Fruit fly (Drosophila melanogaster): ENCODE data around the gene Ncoa6.

Ncoa6 gene

DNA sequence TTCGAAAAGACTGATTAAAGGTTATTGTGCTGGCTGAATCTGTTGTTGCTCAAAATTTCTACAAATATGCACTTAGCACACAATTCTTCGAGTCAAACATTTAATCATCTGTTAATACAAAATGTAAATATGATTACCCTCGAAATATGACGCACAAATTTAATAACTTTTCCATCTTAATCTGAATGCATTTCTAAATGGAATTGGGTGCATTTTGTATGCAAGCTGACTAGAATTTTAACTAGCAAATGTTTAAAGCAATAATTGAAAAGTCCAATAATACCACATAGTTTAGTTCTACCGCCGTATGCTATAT, 12.2 kb upstream of the Ncoa6 start (continued):
- no peak for TF ChIP-seq sqz (GFP tag; optimal IDR thresholded peaks at IDR 0.05)
- peak; percentile 53 for TF ChIP-seq CG3407 (GFP tag; optimal IDR thresholded peaks at IDR 0.05)
- no peak for TF ChIP-seq CG9437 (GFP tag; optimal IDR thresholded peaks at IDR 0.05)
- no peak for TF ChIP-seq chif (GFP tag; optimal IDR thresholded peaks at IDR 0.05)
- TF ChIP-seq CG7987 (GFP tag; optimal IDR thresholded peaks at IDR 0.05) = no peak
- TF ChIP-seq Hand (GFP tag; optimal IDR thresholded peaks at IDR 0.05) = no peak
- TF ChIP-seq CG2875 (GFP tag; optimal IDR thresholded peaks at IDR 0.05) = peak; percentile 59
- peak; percentile 29 for TF ChIP-seq kni (GFP tag; optimal IDR thresholded peaks at IDR 0.05)
- TF ChIP-seq HmgD (GFP tag; optimal IDR thresholded peaks at IDR 0.05) = no peak
- peak; percentile 19 for TF ChIP-seq CG1529 (GFP tag; optimal IDR thresholded peaks at IDR 0.05)
- TF ChIP-seq CG15601 (tag; optimal IDR thresholded peaks at IDR 0.05) = peak; percentile 39
- no peak for TF ChIP-seq D (optimal IDR thresholded peaks at IDR 0.05)
- TF ChIP-seq D (GFP tag; optimal IDR thresholded peaks at IDR 0.05) = peak; percentile 17
- TF ChIP-seq CG17359 (tag; optimal IDR thresholded peaks at IDR 0.05) = peak; percentile 71
- peak; percentile 47 for TF ChIP-seq Sox102F (GFP tag; optimal IDR thresholded peaks at IDR 0.05)
- no peak for TF ChIP-seq CG17912 (GFP tag; optimal IDR thresholded peaks at IDR 0.05)
- TF ChIP-seq bsh (GFP tag; optimal IDR thresholded peaks at IDR 0.05) = peak in 1 of 2 experiments; percentile 66
- TF ChIP-seq Vsx1 (GFP tag; optimal IDR thresholded peaks at IDR 0.05) = peak; percentile 23
- peak; percentile 32 for TF ChIP-seq dmrt99B (tag; optimal IDR thresholded peaks at IDR 0.05)
- no peak for TF ChIP-seq slbo (GFP tag; IDR thresholded peaks at IDR 0.05)
- TF ChIP-seq CG7271 (tag; optimal IDR thresholded peaks at IDR 0.05) = peak; percentile 15
- no peak for TF ChIP-seq twi (tag; optimal IDR thresholded peaks at IDR 0.05)
- TF ChIP-seq hkb (optimal IDR thresholded peaks at IDR 0.05) = no peak
- TF ChIP-seq hkb (GFP tag; IDR thresholded peaks at IDR 0.05) = no peak
- no peak for TF ChIP-seq CG30403 (GFP tag; optimal IDR thresholded peaks at IDR 0.05)
- TF ChIP-seq Med (GFP tag) = peak; percentile 57
- no peak for TF ChIP-seq esg (GFP tag; conservative IDR thresholded peaks at IDR 0.05)
- TF ChIP-seq CG2120 (GFP tag; optimal IDR thresholded peaks at IDR 0.05) = no peak
- TF ChIP-seq CG4707 (GFP tag; optimal IDR thresholded peaks at IDR 0.05) = no peak
- no peak for TF ChIP-seq CG4404 (GFP tag; IDR thresholded peaks at IDR 0.05)
- peak; percentile 19 for TF ChIP-seq sens (GFP tag)
- peak; percentile 39 for TF ChIP-seq gem (tag; optimal IDR thresholded peaks at IDR 0.05)
- TF ChIP-seq CG18262 (tag; optimal IDR thresholded peaks at IDR 0.05) = peak; percentile 24
- no peak for TF ChIP-seq nerfin-2 (GFP tag; IDR thresholded peaks at IDR 0.05; ENCODE audit: partially characterized antibody)
- TF ChIP-seq dmrt11E (tag; optimal IDR thresholded peaks at IDR 0.05) = peak; percentile 19
- TF ChIP-seq CG2202 (tag; optimal IDR thresholded peaks at IDR 0.05) = peak; percentile 57
- TF ChIP-seq ara (GFP tag; IDR thresholded peaks at IDR 0.05) = 0 out of 2 replicates have a peak, but pooled peaks have one; percentile 13
- no peak for TF ChIP-seq CG10147 (GFP tag; optimal IDR thresholded peaks at IDR 0.05)
- TF ChIP-seq Sry-β (GFP tag; optimal IDR thresholded peaks at IDR 0.05) = no peak
- no peak for TF ChIP-seq CG6765 (GFP tag; optimal IDR thresholded peaks at IDR 0.05)
- peak in 1 of 2 experiments; percentile 37 for TF ChIP-seq eve (GFP tag; optimal IDR thresholded peaks at IDR 0.05)
- TF ChIP-seq TFAM (GFP tag; optimal IDR thresholded peaks at IDR 0.05) = no peak
- TF ChIP-seq cg (GFP tag; optimal IDR thresholded peaks at IDR 0.05) = no peak
- no peak for TF ChIP-seq jigr1 (GFP tag; IDR thresholded peaks at IDR 0.05)
- TF ChIP-seq oc (tag; optimal IDR thresholded peaks at IDR 0.05) = peak; percentile 55
- no peak for TF ChIP-seq Bdp1 (GFP tag; optimal IDR thresholded peaks at IDR 0.05)
- TF ChIP-seq caup (GFP tag; optimal IDR thresholded peaks at IDR 0.05; ENCODE audit: severe bottlenecking) = no peak
- no peak for TF ChIP-seq D19B (GFP tag; optimal IDR thresholded peaks at IDR 0.05)
- no peak for TF ChIP-seq CG1602 (GFP tag; optimal IDR thresholded peaks at IDR 0.05)
- no peak for TF ChIP-seq Hr51 (GFP tag; optimal IDR thresholded peaks at IDR 0.05)
- no peak for TF ChIP-seq lab (GFP tag; optimal IDR thresholded peaks at IDR 0.05)

All from whole organism, embryonic.